Worm (Caenorhabditis elegans) whole organism, mixed stage, embryonic: Measurements from ENCODE around the gene srh-21.
"Not testable (repeated sequence)": the region's sequence is repeated elsewhere in the genome, so short reads cannot be mapped to it uniquely, and the experiment has no call there.

Experiments used
- bed-3 ChIP-seq: fragments of 200-800 bp; sonication (Bioruptor generic); optimal IDR thresholded peaks from 3 replicates; lab custom pipeline; 2018; ENCODE audit warnings: mild to moderate bottlenecking, missing genetic modification characterization, moderate library complexity, missing compliant biosample characterization
- blmp-1 ChIP-seq: fragments of 150-350 bp; optimal IDR thresholded peaks from 2 replicates; lab custom pipeline; 2014; ENCODE audit warnings: missing biosample characterization, missing genetic modification characterization
- ceh-43 ChIP-seq: fragments of 200-800 bp; sonication (Bioruptor generic); optimal IDR thresholded peaks from 2 replicates; lab custom pipeline; 2018; ENCODE audit warnings: mild to moderate bottlenecking, missing genetic modification characterization, moderate library complexity, missing compliant biosample characterization
- ceh-83 ChIP-seq: fragments of 200-800 bp; sonication (Bioruptor generic); optimal IDR thresholded peaks from 2 replicates; lab custom pipeline; 2018; ENCODE audit warnings: mild to moderate bottlenecking, missing genetic modification characterization, missing compliant biosample characterization
- ces-1 ChIP-seq: fragments of 150-350 bp; optimal IDR thresholded peaks from 2 replicates; lab custom pipeline; 2014; ENCODE audit warnings: missing biosample characterization, missing genetic modification reagents, missing genetic modification characterization
- cnd-1 ChIP-seq: fragments of 200-800 bp; sonication (Bioruptor generic); optimal IDR thresholded peaks from 2 replicates; lab custom pipeline; 2018; ENCODE audit warnings: mild to moderate bottlenecking, missing genetic modification characterization, missing compliant biosample characterization
- drap-1 ChIP-seq: fragments of 200-800 bp; sonication (Bioruptor generic); optimal IDR thresholded peaks from 3 replicates; lab custom pipeline; 2018; ENCODE audit warnings: mild to moderate bottlenecking, missing genetic modification characterization, missing compliant biosample characterization
- elt-1 ChIP-seq: sonication (generic microtip); optimal IDR thresholded peaks from 2 replicates; lab custom pipeline; 2017; ENCODE audit warnings: missing genetic modification characterization, mild to moderate bottlenecking, missing compliant biosample characterization, antibody characterized with exemption, moderate library complexity, borderline replicate concordance; ENCODE audit not compliant: insufficient read depth
- elt-3 ChIP-seq: fragments of 150-350 bp; optimal IDR thresholded peaks from 2 replicates; lab custom pipeline; 2014; ENCODE audit warnings: missing biosample characterization, missing genetic modification characterization
- flh-1 ChIP-seq: fragments of 200-800 bp; sonication (Bioruptor generic); optimal IDR thresholded peaks from 2 replicates; lab custom pipeline; 2018; ENCODE audit warnings: mild to moderate bottlenecking, missing genetic modification characterization, moderate library complexity, missing compliant biosample characterization
- ham-2 ChIP-seq: fragments of 200-800 bp; sonication (Bioruptor generic); optimal IDR thresholded peaks from 2 replicates; lab custom pipeline; 2018; ENCODE audit warnings: mild to moderate bottlenecking, missing genetic modification characterization, missing compliant biosample characterization
- hlh-1 ChIP-seq: fragments of 150-350 bp; optimal IDR thresholded peaks from 2 replicates; lab custom pipeline; 2014; ENCODE audit warnings: missing biosample characterization, missing genetic modification reagents, missing genetic modification characterization
- lin-13 ChIP-seq: fragments of 150-350 bp; optimal IDR thresholded peaks from 2 replicates; lab custom pipeline; 2014; ENCODE audit warnings: missing biosample characterization, missing genetic modification characterization
- lin-32 ChIP-seq: fragments of 200-800 bp; sonication (Bioruptor generic); optimal IDR thresholded peaks from 2 replicates; lab custom pipeline; 2018; ENCODE audit warnings: mild to moderate bottlenecking, missing genetic modification characterization, missing compliant biosample characterization
- lsy-2 ChIP-seq: fragments of 150-350 bp; optimal IDR thresholded peaks from 2 replicates; lab custom pipeline; 2014; ENCODE audit warnings: missing biosample characterization, missing genetic modification characterization
- mab-5 ChIP-seq: fragments of 150-350 bp; optimal IDR thresholded peaks from 2 replicates; lab custom pipeline; 2014; ENCODE audit warnings: missing biosample characterization, missing genetic modification characterization
- mep-1 ChIP-seq: fragments of 150-350 bp; optimal IDR thresholded peaks from 2 replicates; lab custom pipeline; 2017; ENCODE audit warnings: missing biosample characterization, missing genetic modification reagents, missing genetic modification characterization, inconsistent platforms
- mls-2 ChIP-seq: sonication (generic microtip); optimal IDR thresholded peaks from 2 replicates; lab custom pipeline; 2016; ENCODE audit warnings: mild to moderate bottlenecking, missing genetic modification characterization, moderate library complexity, missing compliant biosample characterization
- nhr-12 ChIP-seq: fragments of 150-350 bp; optimal IDR thresholded peaks from 2 replicates; lab custom pipeline; 2014; ENCODE audit warnings: missing biosample characterization, missing genetic modification characterization
- nhr-2 ChIP-seq: fragments of 150-350 bp; optimal IDR thresholded peaks from 2 replicates; lab custom pipeline; 2014; ENCODE audit warnings: missing biosample characterization, missing genetic modification characterization
- nhr-237 ChIP-seq: fragments of 150-350 bp; optimal IDR thresholded peaks from 2 replicates; lab custom pipeline; 2014; ENCODE audit warnings: missing biosample characterization, missing genetic modification characterization
- nhr-28 ChIP-seq: fragments of 150-350 bp; optimal IDR thresholded peaks from 2 replicates; lab custom pipeline; 2014; ENCODE audit warnings: missing biosample characterization, missing genetic modification characterization
- nhr-76 ChIP-seq: sonication (generic microtip); optimal IDR thresholded peaks from 2 replicates; lab custom pipeline; 2017; ENCODE audit warnings: missing biosample characterization, missing genetic modification characterization
- pha-4 ChIP-seq: fragments of 150-350 bp; optimal IDR thresholded peaks from 2 replicates; lab custom pipeline; 2018; ENCODE audit warnings: missing biosample characterization, missing genetic modification reagents, missing genetic modification characterization
- snpc-4 ChIP-seq: fragments of 150-350 bp; optimal IDR thresholded peaks from 2 replicates; lab custom pipeline; 2014; ENCODE audit warnings: missing biosample characterization, missing genetic modification characterization
- sptf-1 ChIP-seq: sonication (generic microtip); optimal IDR thresholded peaks from 2 replicates; lab custom pipeline; 2017; ENCODE audit warnings: mild to moderate bottlenecking, missing genetic modification characterization, moderate library complexity, missing compliant biosample characterization
- tbx-8 ChIP-seq: fragments of 200-800 bp; sonication (Bioruptor generic); optimal IDR thresholded peaks from 2 replicates; lab custom pipeline; 2018; ENCODE audit warnings: mild to moderate bottlenecking, missing genetic modification characterization, moderate library complexity, missing compliant biosample characterization
- unc-120 ChIP-seq: sonication (generic microtip); optimal IDR thresholded peaks from 2 replicates; lab custom pipeline; 2017; ENCODE audit warnings: missing genetic modification characterization, missing compliant biosample characterization; ENCODE audit not compliant: poor library complexity, severe bottlenecking
- unc-39 ChIP-seq: fragments of 150-350 bp; optimal IDR thresholded peaks from 2 replicates; lab custom pipeline; 2014; ENCODE audit warnings: missing biosample characterization, missing genetic modification characterization
- unc-62 ChIP-seq: fragments of 150-350 bp; optimal IDR thresholded peaks from 2 replicates; lab custom pipeline; 2014; ENCODE audit warnings: missing biosample characterization, missing genetic modification reagents, missing genetic modification characterization
- zip-8 ChIP-seq: fragments of 150-350 bp; optimal IDR thresholded peaks from 2 replicates; lab custom pipeline; 2014; ENCODE audit warnings: missing biosample characterization, missing genetic modification characterization
- ztf-11 ChIP-seq: fragments of 150-350 bp; optimal IDR thresholded peaks from 2 replicates; lab custom pipeline; 2014; ENCODE audit warnings: missing biosample characterization, missing genetic modification characterization

srh-21 gene

ce11 chrV:4894971-4895370 is 31.5 kb upstream of the srh-21 start, which contains the start of gene ugt-11:
Gene ugt-11, minus strand, starts transcription at chrV:4895071.
- TF ChIP-seq unc-39 (no peak), unc-120 (tag; lab: Kevin White, UChicago) (no peak), ces-1 (GFP tag; lab: Kevin White, UChicago) (no peak), mab-5 (tag; lab: Kevin White, UChicago) (no peak), nhr-76 (tag; lab: Kevin White, UChicago) (no peak), nhr-12 (tag; lab: Kevin White, UChicago) (no peak), mls-2 (tag; lab: Kevin White, UChicago) (no peak), pha-4 (tag; lab: Kevin White, UChicago) (no peak), bed-3 (GFP tag; lab: Kevin White, UChicago) (no peak), blmp-1 (no peak)

- TF ChIP-seq nhr-12 (tag; lab: Kevin White, UChicago) (no peak), lin-13 (no peak), pha-4 (tag; lab: Kevin White, UChicago) (no peak), elt-1 (tag; lab: Kevin White, UChicago) (no peak), mab-5 (tag; lab: Kevin White, UChicago) (no peak), lin-32 (GFP tag; lab: Kevin White, UChicago) (no peak), nhr-28 (tag; lab: Kevin White, UChicago) (no peak), nhr-237 (tag; lab: Kevin White, UChicago) (no peak), sptf-1 (tag; lab: Kevin White, UChicago) (no peak), ztf-11 (tag; lab: Kevin White, UChicago) (no peak), mep-1 (tag; lab: Kevin White, UChicago) (no peak), unc-39 (no peak), tbx-8 (no peak)
Measured at ce11 chrV:4895744-4896143, 30.7 kb upstream of the srh-21 start, which contains the start of gene ugt-9. Gene ugt-9, plus strand, starts transcription at chrV:4896048.

ce11 chrV:4900020-4900419 is 26.5 kb upstream of the srh-21 start, which contains the start of gene ugt-10:
Gene ugt-10, minus strand, starts transcription at chrV:4900120.
- not testable (repeated sequence) for TF ChIP-seq hlh-1; lin-32 (GFP tag; lab: Kevin White, UChicago); bed-3 (GFP tag; lab: Kevin White, UChicago)

ce11 chrV:4901074-4901473 is 25.4 kb upstream of the srh-21 start, which contains the start of gene ugt-67:
Gene ugt-67, plus strand, starts transcription at chrV:4901374.
- TF ChIP-seq tbx-8 (no peak), ces-1 (GFP tag; lab: Kevin White, UChicago) (no peak), blmp-1 (no peak), drap-1 (GFP tag; lab: Kevin White, UChicago) (no peak), mep-1 (tag; lab: Kevin White, UChicago) (no peak), ceh-83 (GFP tag; lab: Kevin White, UChicago) (no peak), lsy-2 (tag; lab: Kevin White, UChicago) (no peak), ham-2 (GFP tag; lab: Kevin White, UChicago) (no peak), flh-1 (no peak), elt-1 (tag; lab: Kevin White, UChicago) (no peak), unc-39 (no peak), ceh-43 (GFP tag; lab: Kevin White, UChicago) (no peak), nhr-12 (tag; lab: Kevin White, UChicago) (no peak), nhr-2 (tag; lab: Kevin White, UChicago) (no peak), nhr-28 (tag; lab: Kevin White, UChicago) (no peak), mls-2 (tag; lab: Kevin White, UChicago) (no peak), zip-8 (tag; lab: Kevin White, UChicago) (no peak), elt-3 (no peak)
- TF ChIP-seq, all 35 proteins: peak for 0

- TF ChIP-seq nhr-2 (tag; lab: Kevin White, UChicago) (no peak), snpc-4 (tag; lab: Kevin White, UChicago) (no peak), ceh-83 (GFP tag; lab: Kevin White, UChicago) (no peak), nhr-237 (tag; lab: Kevin White, UChicago) (no peak), hlh-1 (no peak), nhr-12 (tag; lab: Kevin White, UChicago) (no peak), unc-62 (GFP tag; lab: Kevin White, UChicago) (no peak), cnd-1 (tag; lab: Kevin White, UChicago) (no peak), flh-1 (no peak)
Measured at ce11 chrV:4903696-4904095, 22.8 kb upstream of the srh-21 start, which contains the start of gene ugt-8. Gene ugt-8, plus strand, starts transcription at chrV:4903930.
